Fruit fly (Drosophila melanogaster) whole organism, embryonic: Measurements from ENCODE around the gene COX7AL2.

Experiments used
- CG11504 ChIP-seq: fragments of 200-800 bp; sonication (Bioruptor generic); optimal IDR thresholded peaks from 3 replicates; lab custom pipeline; 2019; ENCODE audit warnings: missing biosample characterization, mild to moderate bottlenecking, missing genetic modification characterization, moderate library complexity
- CG11560 ChIP-seq: fragments of 200-800 bp; sonication (Bioruptor generic); IDR thresholded peaks from 3 replicates; pipeline ENCODE4 v1.3.6; 2022; ENCODE audit warnings: missing biosample characterization, missing genetic modification characterization
- CG12071 ChIP-seq: fragments of 200-800 bp; sonication (Bioruptor generic); optimal IDR thresholded peaks from 3 replicates; lab custom pipeline; 2018; ENCODE audit warnings: missing biosample characterization, mild to moderate bottlenecking, missing genetic modification characterization
- CG12104 ChIP-seq: fragments of 200-800 bp; sonication (Bioruptor generic); optimal IDR thresholded peaks from 3 replicates; lab custom pipeline; 2016; ENCODE audit warnings: missing biosample characterization, missing genetic modification characterization
- CG12659 ChIP-seq: fragments of 200-800 bp; sonication (Bioruptor generic); optimal IDR thresholded peaks from 3 replicates; lab custom pipeline; 2017; ENCODE audit warnings: mild to moderate bottlenecking, missing biosample characterization, missing genetic modification reagents, missing genetic modification characterization
- CG12769 ChIP-seq: fragments of 200-800 bp; sonication (Bioruptor generic); optimal IDR thresholded peaks from 2 replicates; lab custom pipeline; 2019; ENCODE audit warnings: missing biosample characterization, mild to moderate bottlenecking, missing genetic modification characterization, moderate library complexity
- CG13287 ChIP-seq: fragments of 200-800 bp; sonication (Bioruptor generic); IDR thresholded peaks from 2 replicates; pipeline ENCODE4 v1.3.6; 2022; ENCODE audit warnings: missing biosample characterization, missing genetic modification characterization; ENCODE audit not compliant: partially characterized antibody
- CG13894 ChIP-seq: fragments of 200-800 bp; sonication (Bioruptor generic); optimal IDR thresholded peaks from 3 replicates; lab custom pipeline; 2018; ENCODE audit warnings: missing biosample characterization, mild to moderate bottlenecking, missing genetic modification characterization, moderate library complexity
- CG15269 ChIP-seq: fragments of 200-800 bp; sonication (Bioruptor generic); optimal IDR thresholded peaks from 2 replicates; lab custom pipeline; 2018; ENCODE audit warnings: missing biosample characterization, mild to moderate bottlenecking, missing genetic modification characterization, moderate library complexity
- CG15696 ChIP-seq: fragments of 200-800 bp; sonication (Bioruptor generic); optimal IDR thresholded peaks from 2 replicates; lab custom pipeline; 2019; ENCODE audit warnings: missing biosample characterization, mild to moderate bottlenecking, missing genetic modification characterization, moderate library complexity
- CG17186 ChIP-seq: fragments of 200-800 bp; sonication (Bioruptor generic); optimal IDR thresholded peaks from 3 replicates; lab custom pipeline; 2017; ENCODE audit warnings: missing biosample characterization, missing genetic modification reagents, missing genetic modification characterization
- CG1832 ChIP-seq: fragments of 200-800 bp; sonication (Bioruptor generic); optimal IDR thresholded peaks from 2 replicates; lab custom pipeline; 2017; ENCODE audit warnings: missing biosample characterization, mild to moderate bottlenecking, missing genetic modification characterization, inconsistent platforms
- CG2199 ChIP-seq: fragments of 200-800 bp; sonication (Bioruptor generic); IDR thresholded peaks from 3 replicates; pipeline ENCODE4 v1.3.6; 2022; ENCODE audit warnings: missing biosample characterization, missing genetic modification characterization
- CG33557 ChIP-seq: fragments of 200-800 bp; sonication (Bioruptor generic); optimal IDR thresholded peaks from 2 replicates; lab custom pipeline; 2019; ENCODE audit warnings: missing biosample characterization, mild to moderate bottlenecking, missing genetic modification characterization, moderate library complexity
- CG34376 ChIP-seq: fragments of 200-800 bp; sonication (Bioruptor generic); optimal IDR thresholded peaks from 2 replicates; lab custom pipeline; 2018; ENCODE audit warnings: missing biosample characterization, mild to moderate bottlenecking, missing genetic modification characterization
- CG7987 ChIP-seq: fragments of 200-800 bp; sonication (Bioruptor generic); optimal IDR thresholded peaks from 2 replicates; lab custom pipeline; 2018; ENCODE audit warnings: missing biosample characterization, mild to moderate bottlenecking, missing genetic modification characterization, moderate library complexity
- Fer1 ChIP-seq: fragments of 200-800 bp; sonication (Bioruptor generic); optimal IDR thresholded peaks from 2 replicates; lab custom pipeline; 2017; ENCODE audit warnings: missing biosample characterization, mild to moderate bottlenecking, missing genetic modification characterization
- Gug ChIP-seq: fragments of 200-800 bp; sonication (Bioruptor generic); IDR thresholded peaks from 4 replicates; pipeline ENCODE4 v1.3.6; 2022; ENCODE audit warnings: missing biosample characterization, missing genetic modification characterization
- Hmr ChIP-seq: fragments of 200-800 bp; sonication (Bioruptor generic); optimal IDR thresholded peaks from 3 replicates; lab custom pipeline; 2017; ENCODE audit warnings: mild to moderate bottlenecking, missing biosample characterization, missing genetic modification reagents, missing genetic modification characterization
- Kr ChIP-seq: fragments of 200-800 bp; sonication (Bioruptor generic); optimal IDR thresholded peaks from 2 replicates; lab custom pipeline; 2017; ENCODE audit warnings: missing biosample characterization, mild to moderate bottlenecking, missing genetic modification characterization
- Lpt ChIP-seq: fragments of >200 bp; optimal IDR thresholded peaks from 2 replicates; lab custom pipeline; 2018; ENCODE audit warnings: missing biosample characterization, missing genetic modification characterization
- MESR4 ChIP-seq: fragments of 200-800 bp; sonication (Bioruptor generic); optimal IDR thresholded peaks from 2 replicates; lab custom pipeline; 2018; ENCODE audit warnings: missing biosample characterization, mild to moderate bottlenecking, missing genetic modification characterization, moderate library complexity
- Meics ChIP-seq: fragments of 200-800 bp; sonication (Bioruptor generic); optimal IDR thresholded peaks from 2 replicates; lab custom pipeline; 2017; ENCODE audit warnings: missing biosample characterization, mild to moderate bottlenecking, missing genetic modification characterization
- Opbp ChIP-seq: fragments of 200-800 bp; sonication (Bioruptor generic); IDR thresholded peaks from 3 replicates; pipeline ENCODE4 v1.3.6; 2022; ENCODE audit warnings: missing biosample characterization, missing genetic modification characterization; ENCODE audit not compliant: partially characterized antibody
- Optix ChIP-seq: fragments of 200-800 bp; sonication (Bioruptor generic); IDR thresholded peaks from 3 replicates; pipeline ENCODE4 v1.3.6; 2022; ENCODE audit warnings: missing biosample characterization, missing genetic modification characterization
- Six4 ChIP-seq: fragments of 200-800 bp; sonication (Bioruptor generic); optimal IDR thresholded peaks from 2 replicates; lab custom pipeline; 2016; ENCODE audit warnings: missing biosample characterization, missing genetic modification characterization
- Sox100B ChIP-seq: fragments of 200-800 bp; sonication (Bioruptor generic); optimal IDR thresholded peaks from 3 replicates; lab custom pipeline; 2018; ENCODE audit warnings: missing biosample characterization, mild to moderate bottlenecking, missing genetic modification characterization
- Spps ChIP-seq: fragments of 200-800 bp; sonication (Bioruptor generic); optimal IDR thresholded peaks from 2 replicates; lab custom pipeline; 2018; ENCODE audit warnings: missing biosample characterization, mild to moderate bottlenecking, missing genetic modification characterization
- TFAM ChIP-seq: fragments of 200-800 bp; sonication (Bioruptor generic); optimal IDR thresholded peaks from 2 replicates; lab custom pipeline; 2017; ENCODE audit warnings: missing biosample characterization, missing genetic modification characterization, inconsistent platforms
- aop ChIP-seq: fragments of 200-800 bp; sonication (Bioruptor generic); IDR thresholded peaks from 2 replicates; pipeline ENCODE4 v1.3.6; 2022; ENCODE audit warnings: missing biosample characterization, missing genetic modification characterization
- cg ChIP-seq: fragments of 200-800 bp; sonication (Bioruptor generic); optimal IDR thresholded peaks from 3 replicates; lab custom pipeline; 2019; ENCODE audit warnings: missing biosample characterization, mild to moderate bottlenecking, missing genetic modification characterization, moderate library complexity
- chm ChIP-seq: fragments of 200-800 bp; sonication (Bioruptor generic); IDR thresholded peaks from 2 replicates; pipeline ENCODE4 v1.3.6; 2022; ENCODE audit warnings: missing biosample characterization, missing genetic modification characterization
- cwo ChIP-seq: fragments of 200-800 bp; sonication (Bioruptor generic); optimal IDR thresholded peaks from 3 replicates; lab custom pipeline; 2017; ENCODE audit warnings: missing biosample characterization, missing genetic modification characterization, mild to moderate bottlenecking, moderate library complexity, missing genetic modification reagents
- ham ChIP-seq: fragments of 200-800 bp; sonication (Bioruptor generic); IDR thresholded peaks from 2 replicates; pipeline ENCODE4 v1.3.6; 2022; ENCODE audit warnings: missing biosample characterization, missing genetic modification characterization
- hkb ChIP-seq, 2 experiments: fragments of 200-800 bp in 1 of 2; fragments of >200 bp in 1 of 2; sonication (Bioruptor generic) in 1 of 2; IDR thresholded peaks in 1 of 2; optimal IDR thresholded peaks in 1 of 2; 2 replicates each; pipeline versions ENCODE4 v1.3.6 to Lab custom; 2017 to 2022; ENCODE audit warnings: missing biosample characterization in 1 of 2, missing genetic modification characterization in 1 of 2
- kah ChIP-seq: fragments of 200-800 bp; sonication (Bioruptor generic); optimal IDR thresholded peaks from 2 replicates; lab custom pipeline; 2018; ENCODE audit warnings: missing biosample characterization, mild to moderate bottlenecking, missing genetic modification characterization
- lab ChIP-seq: fragments of 200-800 bp; sonication (Bioruptor generic); optimal IDR thresholded peaks from 3 replicates; lab custom pipeline; 2017; ENCODE audit warnings: missing biosample characterization, missing genetic modification characterization, mild to moderate bottlenecking, moderate library complexity, missing genetic modification reagents
- nerfin-1 ChIP-seq: fragments of 200-800 bp; sonication (Bioruptor generic); optimal IDR thresholded peaks from 3 replicates; lab custom pipeline; 2019; ENCODE audit warnings: missing biosample characterization, mild to moderate bottlenecking, missing genetic modification characterization, moderate library complexity
- otp ChIP-seq: fragments of 200-800 bp; sonication (Bioruptor generic); IDR thresholded peaks from 3 replicates; pipeline ENCODE4, ENCODE4 v1.3.6; 2022; ENCODE audit warnings: missing biosample characterization, missing genetic modification characterization
- pfk ChIP-seq: fragments of 200-800 bp; sonication (Bioruptor generic); optimal IDR thresholded peaks from 2 replicates; lab custom pipeline; 2018; ENCODE audit warnings: missing biosample characterization, mild to moderate bottlenecking, missing genetic modification characterization, moderate library complexity
- pita ChIP-seq: fragments of 200-800 bp; sonication (Bioruptor generic); optimal IDR thresholded peaks from 2 replicates; lab custom pipeline; 2017; ENCODE audit warnings: missing biosample characterization, mild to moderate bottlenecking, missing genetic modification characterization
- pros ChIP-seq: fragments of 200-800 bp; sonication (Bioruptor generic); optimal IDR thresholded peaks from 3 replicates; lab custom pipeline; 2019; ENCODE audit warnings: missing biosample characterization, mild to moderate bottlenecking, missing genetic modification characterization, moderate library complexity
- sqz ChIP-seq: fragments of 200-800 bp; sonication (Bioruptor generic); optimal IDR thresholded peaks from 3 replicates; lab custom pipeline; 2018; ENCODE audit warnings: missing biosample characterization, mild to moderate bottlenecking, missing genetic modification characterization
- sug ChIP-seq: fragments of 200-800 bp; optimal IDR thresholded peaks from 2 replicates; lab custom pipeline; 2019; ENCODE audit warnings: missing biosample characterization, mild to moderate bottlenecking, missing genetic modification characterization, moderate library complexity
- tgo ChIP-seq: fragments of 200-800 bp; sonication (Bioruptor generic); IDR thresholded peaks from 3 replicates; pipeline ENCODE4 v1.3.6; 2022; ENCODE audit warnings: missing biosample characterization, missing genetic modification characterization
- tll ChIP-seq, 2 experiments: fragments of 200-800 bp in 1 of 2; fragments of >200 bp in 1 of 2; sonication (Bioruptor generic) in 1 of 2; optimal IDR thresholded peaks; 2 replicates each; lab custom pipeline; 2017 to 2019; ENCODE audit warnings: missing biosample characterization in 2 of 2, missing genetic modification characterization in 2 of 2, mild to moderate bottlenecking in 1 of 2, moderate library complexity in 1 of 2
- unpg ChIP-seq: fragments of 200-800 bp; sonication (Bioruptor generic); optimal IDR thresholded peaks from 3 replicates; lab custom pipeline; 2018; ENCODE audit warnings: missing biosample characterization, mild to moderate bottlenecking, missing genetic modification characterization, moderate library complexity
- vvl ChIP-seq: fragments of 200-800 bp; sonication (Bioruptor generic); IDR thresholded peaks from 2 replicates; pipeline ENCODE4 v1.3.6; 2022; ENCODE audit warnings: missing biosample characterization, missing genetic modification characterization

COX7AL2 gene

dm6 chr2L:2168184-2168893 lies 29.4 kb downstream of the COX7AL2 start (continued):
- TF ChIP-seq Six4 (GFP tag; lab: Kevin White, UChicago) (no peak), chm (GFP tag; lab: Robert Waterston, UW) (no peak), hkb (optimal IDR thresholded peaks at IDR 0.05; lab: Kevin White, UChicago) (no peak), hkb (GFP tag; IDR thresholded peaks at IDR 0.05; lab: Robert Waterston, UW) (peak; percentile 46), CG13287 (GFP tag; lab: Robert Waterston, UW) (no peak), CG34376 (GFP tag; lab: Kevin White, UChicago) (peak; percentile 40), TFAM (no peak), Lpt (GFP tag; lab: Kevin White, UChicago) (no peak), CG1832 (GFP tag; lab: Kevin White, UChicago) (no peak), Sox100B (peak; percentile 20), CG11504 (peak; percentile 7), CG12659 (GFP tag; lab: Kevin White, UChicago) (peak; percentile 17), pros (GFP tag; lab: Kevin White, UChicago) (peak; percentile 7), CG7987 (GFP tag; lab: Kevin White, UChicago) (peak; percentile 17), lab (GFP tag; lab: Kevin White, UChicago) (peak; percentile 80), cwo (GFP tag; lab: Kevin White, UChicago) (peak; percentile 19), CG2199 (GFP tag; lab: Robert Waterston, UW) (no peak), pita (no peak), CG13894 (tag; lab: Kevin White, UChicago) (peak; percentile 40), Gug (no peak), vvl (GFP tag; lab: Robert Waterston, UW) (no peak), CG15696 (tag; lab: Kevin White, UChicago) (peak; percentile 28), Opbp (no peak), tgo (GFP tag; lab: Robert Waterston, UW) (no peak), CG33557 (GFP tag; lab: Kevin White, UChicago) (peak; percentile 16), CG17186 (GFP tag; lab: Kevin White, UChicago) (no peak), unpg (GFP tag; lab: Kevin White, UChicago) (peak; percentile 33), Meics (GFP tag; lab: Kevin White, UChicago) (peak; percentile 40), CG12071 (peak; percentile 74), Hmr (GFP tag; lab: Kevin White, UChicago) (peak; percentile 34), Spps (tag; lab: Kevin White, UChicago) (no peak), CG12104 (GFP tag; lab: Kevin White, UChicago) (no peak), kah (GFP tag; lab: Kevin White, UChicago) (peak; percentile 48), CG11560 (tag; lab: Robert Waterston, UW) (no peak), cg (GFP tag; lab: Kevin White, UChicago) (peak; percentile 30), aop (GFP tag; lab: Robert Waterston, UW) (0 out of 2 replicates have a peak, but pooled peaks have one; percentile 23), sqz (GFP tag; lab: Kevin White, UChicago) (no peak), CG15269 (peak; percentile 46), otp (GFP tag; lab: Robert Waterston, UW) (peak; percentile 45; the same call in 1 of the 3 replicates), MESR4 (GFP tag; lab: Kevin White, UChicago) (no peak), nerfin-1 (tag; lab: Kevin White, UChicago) (peak; percentile 10), Optix (GFP tag; lab: Robert Waterston, UW) (no peak), CG12769 (tag; lab: Kevin White, UChicago) (peak; percentile 52), tll (GFP tag; optimal IDR thresholded peaks at IDR 0.05; lab: Kevin White, UChicago) (no peak), ham (no peak), Fer1 (GFP tag; lab: Kevin White, UChicago) (peak; percentile 65), pfk (no peak), Kr (GFP tag; lab: Kevin White, UChicago) (peak; percentile 40), sug (tag; lab: Kevin White, UChicago) (peak; percentile 55)
